Worm (Caenorhabditis elegans) whole organism, L2 larva: ENCODE results near the gene jbts-14.
A peak's percentile ranks its signal among the peaks of the same experiment; 100 is the strongest.

Experiments
- C34F6.9 ChIP-seq: fragments of 150-350 bp; optimal IDR thresholded peaks from 2 replicates; lab custom pipeline; 2014; ENCODE audit warnings: missing biosample characterization, missing genetic modification characterization
- F13H6.1 ChIP-seq: sonication (generic microtip); optimal IDR thresholded peaks from 2 replicates; lab custom pipeline; 2016; ENCODE audit warnings: missing genetic modification characterization, missing compliant biosample characterization
- ZK546.5 ChIP-seq: sonication (generic microtip); optimal IDR thresholded peaks from 2 replicates; lab custom pipeline; 2017; ENCODE audit warnings: missing biosample characterization, missing genetic modification characterization
- alr-1 ChIP-seq: fragments of 150-350 bp; optimal IDR thresholded peaks from 2 replicates; lab custom pipeline; 2014; ENCODE audit warnings: missing biosample characterization, missing genetic modification characterization
- aly-2 ChIP-seq: fragments of 150-350 bp; optimal IDR thresholded peaks from 2 replicates; lab custom pipeline; 2014; ENCODE audit warnings: missing biosample characterization, missing genetic modification characterization
- blmp-1 ChIP-seq: sonication (generic microtip); optimal IDR thresholded peaks from 2 replicates; lab custom pipeline; 2017; ENCODE audit warnings: missing genetic modification characterization, mild to moderate bottlenecking, missing compliant biosample characterization, antibody characterized with exemption, moderate library complexity; ENCODE audit not compliant: insufficient read depth
- ceh-16 ChIP-seq: fragments of 150-350 bp; optimal IDR thresholded peaks from 2 replicates; lab custom pipeline; 2014; ENCODE audit warnings: missing biosample characterization, missing genetic modification characterization
- ceh-82 ChIP-seq: fragments of 150-350 bp; optimal IDR thresholded peaks from 2 replicates; lab custom pipeline; 2014; ENCODE audit warnings: missing biosample characterization, missing genetic modification characterization
- crh-2 ChIP-seq: sonication (generic microtip); optimal IDR thresholded peaks from 2 replicates; lab custom pipeline; 2017; ENCODE audit warnings: missing biosample characterization, missing genetic modification characterization
- dmd-4 ChIP-seq: sonication (generic microtip); optimal IDR thresholded peaks from 2 replicates; lab custom pipeline; 2017; ENCODE audit warnings: missing biosample characterization, missing genetic modification characterization
- fos-1 ChIP-seq: fragments of 150-350 bp; optimal IDR thresholded peaks from 2 replicates; lab custom pipeline; 2014; ENCODE audit warnings: missing biosample characterization, missing genetic modification characterization
- gmeb-1 ChIP-seq: fragments of 150-350 bp; optimal IDR thresholded peaks from 2 replicates; lab custom pipeline; 2014; ENCODE audit warnings: missing biosample characterization, missing genetic modification characterization
- lin-13 ChIP-seq: fragments of 150-350 bp; optimal IDR thresholded peaks from 2 replicates; lab custom pipeline; 2014; ENCODE audit warnings: missing biosample characterization, missing genetic modification reagents, missing genetic modification characterization
- lsy-2 ChIP-seq, 2 experiments: fragments of 150-350 bp in 1 of 2; sonication (generic microtip) in 1 of 2; optimal IDR thresholded peaks; 2 replicates each; lab custom pipeline; 2014 to 2017; ENCODE audit warnings: missing biosample characterization in 2 of 2, missing genetic modification characterization in 2 of 2
- mab-5 ChIP-seq: fragments of 150-350 bp; optimal IDR thresholded peaks from 2 replicates; lab custom pipeline; 2014; ENCODE audit warnings: missing biosample characterization, missing genetic modification characterization
- mdl-1 ChIP-seq, 2 experiments: fragments of 150-350 bp in 1 of 2; sonication (generic microtip) in 1 of 2; optimal IDR thresholded peaks; 2 replicates each; lab custom pipeline; 2017; ENCODE audit warnings: missing biosample characterization in 2 of 2, missing genetic modification characterization in 2 of 2
- nhr-10 ChIP-seq: sonication (generic microtip); optimal IDR thresholded peaks from 2 replicates; lab custom pipeline; 2017; ENCODE audit warnings: missing biosample characterization, missing genetic modification characterization
- nhr-129 ChIP-seq: fragments of 150-350 bp; optimal IDR thresholded peaks from 2 replicates; lab custom pipeline; 2014; ENCODE audit warnings: missing biosample characterization, missing genetic modification characterization
- nhr-21 ChIP-seq: fragments of 150-350 bp; optimal IDR thresholded peaks from 2 replicates; lab custom pipeline; 2014; ENCODE audit warnings: missing biosample characterization, missing genetic modification characterization
- nhr-23 ChIP-seq: fragments of 150-350 bp; optimal IDR thresholded peaks from 2 replicates; lab custom pipeline; 2014; ENCODE audit warnings: missing biosample characterization, missing genetic modification reagents, missing genetic modification characterization
- nhr-237 ChIP-seq: fragments of 150-350 bp; optimal IDR thresholded peaks from 2 replicates; lab custom pipeline; 2014; ENCODE audit warnings: missing biosample characterization, missing genetic modification characterization
- nhr-77 ChIP-seq: fragments of 150-350 bp; optimal IDR thresholded peaks from 2 replicates; lab custom pipeline; 2014; ENCODE audit warnings: missing biosample characterization, missing genetic modification characterization
- peb-1 ChIP-seq: fragments of 150-350 bp; optimal IDR thresholded peaks from 2 replicates; lab custom pipeline; 2014; ENCODE audit warnings: missing biosample characterization, missing genetic modification characterization
- unc-39 ChIP-seq: fragments of 150-350 bp; optimal IDR thresholded peaks from 2 replicates; lab custom pipeline; 2014; ENCODE audit warnings: missing biosample characterization, missing genetic modification characterization
- unc-55 ChIP-seq: fragments of 150-350 bp; sonication (generic microtip); optimal IDR thresholded peaks from 3 replicates; lab custom pipeline; 2014; ENCODE audit warnings: missing biosample characterization, missing genetic modification reagents, missing genetic modification characterization
- unc-62 ChIP-seq: fragments of 150-350 bp; optimal IDR thresholded peaks from 2 replicates; lab custom pipeline; 2014; ENCODE audit warnings: missing biosample characterization, missing genetic modification reagents, missing genetic modification characterization
- zag-1 ChIP-seq: fragments of 150-350 bp; optimal IDR thresholded peaks from 2 replicates; lab custom pipeline; 2014; ENCODE audit warnings: missing biosample characterization, missing genetic modification characterization
- ztf-1 ChIP-seq: fragments of 200-800 bp; sonication (Bioruptor generic); conservative IDR thresholded peaks from 2 replicates; pipeline ENCODE4 v1.3.6; 2022; ENCODE audit warnings: missing genetic modification characterization, missing compliant biosample characterization
- ztf-11 ChIP-seq: sonication (generic microtip); optimal IDR thresholded peaks from 2 replicates; lab custom pipeline; 2017; ENCODE audit warnings: missing biosample characterization, missing genetic modification characterization
- ztf-4 ChIP-seq: fragments of 150-350 bp; optimal IDR thresholded peaks from 2 replicates; lab custom pipeline; 2014; ENCODE audit warnings: missing biosample characterization, missing genetic modification characterization

The jbts-14 gene

DNA sequence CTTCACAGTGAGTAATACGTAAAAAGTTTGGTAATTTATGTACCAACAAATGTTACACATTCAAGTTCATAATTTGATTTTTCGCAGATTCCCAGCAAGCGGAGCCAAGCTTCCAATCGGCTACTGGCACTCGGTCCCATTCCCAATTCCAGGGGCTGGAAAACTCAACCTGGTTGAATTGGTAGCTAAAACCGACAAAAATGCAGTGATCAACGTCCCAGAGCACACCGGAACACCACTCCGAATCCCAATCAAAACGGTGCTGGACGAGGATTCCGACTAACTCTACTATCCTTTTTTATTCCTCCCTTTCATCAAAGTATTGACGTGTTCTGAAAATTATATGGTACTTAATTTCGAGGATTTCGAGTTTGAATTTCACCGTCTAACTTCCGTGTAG, 26.8 kb upstream of the jbts-14 start:
- TF ChIP-seq nhr-237 (no peak), ztf-1 (GFP tag; lab: Robert Waterston, UW) (no peak), unc-39 (tag; lab: Kevin White, UChicago) (no peak), ztf-4 (tag; lab: Kevin White, UChicago) (no peak), lsy-2 (tag; optimal IDR thresholded peaks at IDR 0.05; lab: Kevin White, UChicago) (no peak), gmeb-1 (no peak)

DNA sequence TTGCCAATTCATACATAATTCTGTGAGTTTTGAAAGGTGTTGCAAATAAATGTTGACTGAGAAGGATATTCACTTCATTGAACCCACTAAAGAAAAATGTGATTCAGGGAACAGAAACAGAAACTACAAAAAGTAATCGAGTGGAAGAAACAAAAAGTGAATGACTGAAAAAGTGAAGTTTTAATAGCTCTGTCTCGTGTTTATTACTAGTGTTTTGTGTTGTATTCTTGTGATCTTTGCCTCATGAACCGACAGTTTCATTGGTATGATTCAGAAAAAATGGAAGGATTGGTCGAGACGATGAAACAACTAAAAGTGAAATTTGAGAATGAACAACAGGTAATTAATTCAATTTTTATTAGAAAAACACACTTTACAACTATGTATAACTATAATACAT, 26.2 kb upstream of the jbts-14 start:
- TF ChIP-seq blmp-1 (tag; lab: Kevin White, UChicago) (peak; percentile 15), ZK546.5 (tag; lab: Kevin White, UChicago) (no peak), dmd-4 (no peak)

DNA sequence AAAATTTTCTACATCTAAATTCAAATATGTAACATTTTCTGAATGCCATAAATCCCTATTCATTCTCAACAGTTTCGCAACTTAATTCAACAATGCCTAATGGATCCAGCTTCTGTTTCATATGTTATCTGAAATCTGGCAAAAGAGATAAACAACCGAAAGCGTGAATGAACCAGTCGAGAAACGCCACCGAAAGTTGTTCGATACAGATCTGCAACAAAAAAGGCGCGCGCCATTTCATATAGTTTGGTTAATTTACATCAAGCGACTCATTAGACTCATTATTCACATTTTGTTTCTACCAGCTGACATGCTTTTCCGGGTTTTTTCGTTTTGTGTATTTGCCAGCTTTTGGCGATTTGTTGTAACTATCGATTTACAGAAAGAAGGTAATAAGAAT, 22.5 kb upstream of the jbts-14 start, which contains the start of gene K09E2.1:
TSS of gene K09E2.1 (plus strand) at position 301 of the 400 bp plus-strand sequence.
- no peak for TF ChIP-seq ceh-82 (tag; lab: Kevin White, UChicago)
- no peak for TF ChIP-seq aly-2
- no peak for TF ChIP-seq nhr-10 (tag; lab: Kevin White, UChicago)
- no peak for TF ChIP-seq unc-55 (GFP tag; lab: Kevin White, UChicago)
- TF ChIP-seq C34F6.9, result no peak
- TF ChIP-seq crh-2 (tag; lab: Kevin White, UChicago), result no peak
- no peak for TF ChIP-seq mab-5
- no peak for TF ChIP-seq zag-1
- no peak for TF ChIP-seq peb-1 (tag; lab: Kevin White, UChicago)
- no peak for TF ChIP-seq unc-62 (GFP tag; lab: Kevin White, UChicago)
- no peak for TF ChIP-seq fos-1
- TF ChIP-seq ceh-16 (tag; lab: Kevin White, UChicago), result no peak
- no peak for TF ChIP-seq lin-13 (GFP tag; lab: Kevin White, UChicago)
- TF ChIP-seq ztf-1 (GFP tag; lab: Robert Waterston, UW), result no peak
- TF ChIP-seq nhr-77 (tag; lab: Kevin White, UChicago), result no peak
- TF ChIP-seq alr-1 (tag; lab: Kevin White, UChicago), result no peak
- TF ChIP-seq nhr-237, result no peak
- TF ChIP-seq nhr-21, result no peak

DNA sequence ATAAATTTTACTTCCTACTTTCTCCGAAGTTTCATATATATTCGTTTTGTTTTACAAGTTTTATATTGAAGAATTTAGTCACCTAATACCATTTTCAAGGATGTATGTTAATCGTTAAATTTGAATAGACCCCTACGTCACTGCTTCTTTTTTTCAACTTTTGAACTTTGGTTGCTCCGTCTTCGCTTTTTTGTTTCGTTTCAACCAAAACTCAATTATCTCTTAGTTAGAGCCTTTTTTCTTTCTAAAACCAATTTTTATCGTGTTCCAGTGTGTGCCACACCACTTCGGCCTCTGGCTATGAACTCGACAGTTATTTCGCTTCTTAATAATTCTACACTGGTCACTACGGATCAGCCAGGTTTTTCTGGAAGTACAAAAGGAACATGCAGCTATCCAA, 6.6 kb upstream of the jbts-14 start, which contains the start of gene frpr-8:
TSS of gene frpr-8 (plus strand) at position 301 of the 400 bp plus-strand sequence.
- TF ChIP-seq lsy-2 (tag; optimal IDR thresholded peaks at IDR 0.05; lab: Kevin White, UChicago) (no peak), crh-2 (tag; lab: Kevin White, UChicago) (no peak), nhr-77 (tag; lab: Kevin White, UChicago) (no peak), mdl-1 (tag; optimal IDR thresholded peaks at IDR 0.05; lab: Kevin White, UChicago) (no peak), zag-1 (no peak), blmp-1 (tag; lab: Kevin White, UChicago) (no peak), unc-55 (GFP tag; lab: Kevin White, UChicago) (no peak), nhr-21 (no peak), ztf-4 (tag; lab: Kevin White, UChicago) (no peak), ceh-16 (tag; lab: Kevin White, UChicago) (no peak), ztf-11 (tag; lab: Kevin White, UChicago) (no peak), nhr-237 (no peak), peb-1 (tag; lab: Kevin White, UChicago) (no peak), nhr-23 (tag; lab: Kevin White, UChicago) (no peak), C34F6.9 (no peak), mab-5 (no peak), fos-1 (no peak)
- TF ChIP-seq, all 48 proteins: peak for 0

DNA sequence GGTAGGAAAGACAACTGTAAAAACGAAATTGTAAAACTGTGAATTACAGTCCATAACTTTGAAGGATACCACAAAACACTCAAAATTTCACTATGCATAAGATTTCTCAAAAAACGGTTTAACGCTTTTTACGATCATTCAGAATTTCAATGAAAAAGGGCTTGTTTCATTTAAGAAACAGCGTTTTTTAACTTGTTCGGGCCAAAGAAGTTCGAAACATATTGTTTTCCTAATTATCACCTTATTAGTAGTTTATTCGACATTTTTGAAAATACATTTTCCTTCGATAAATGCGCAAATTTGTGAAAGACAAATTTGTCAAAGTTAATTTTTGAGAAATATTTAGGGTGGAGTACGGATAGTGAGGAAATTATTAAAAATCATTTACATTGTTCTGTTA, 724 bp downstream of the jbts-14 start:
- no peak for TF ChIP-seq alr-1 (tag; lab: Kevin White, UChicago)

DNA sequence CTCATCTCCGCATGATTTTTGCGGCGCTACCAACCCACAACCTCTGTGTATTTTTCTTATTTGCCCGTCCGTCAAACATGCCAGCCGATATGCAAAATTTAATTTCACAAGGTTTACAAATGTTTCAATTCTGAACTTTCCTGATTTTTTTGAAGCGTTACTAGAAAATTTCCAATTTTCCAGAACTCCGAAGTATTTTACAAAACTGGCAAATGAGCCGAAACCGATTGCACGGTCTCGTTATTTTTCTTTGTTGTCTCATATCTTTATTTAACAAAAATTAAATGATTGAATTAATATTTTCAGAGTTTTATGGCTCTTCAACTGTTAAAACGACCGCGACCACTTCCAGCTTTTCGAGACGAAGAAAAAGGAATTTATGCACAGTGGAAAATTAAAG, 3.9 kb downstream of the jbts-14 start, which contains the start of gene F53A9.3:
TSS of gene F53A9.3 (plus strand) at position 301 of the 400 bp plus-strand sequence.
- no peak for TF ChIP-seq ztf-1 (GFP tag; lab: Robert Waterston, UW)
- no peak for TF ChIP-seq nhr-129 (tag; lab: Kevin White, UChicago)
- TF ChIP-seq nhr-10 (tag; lab: Kevin White, UChicago), result no peak
- no peak for TF ChIP-seq F13H6.1 (tag; lab: Kevin White, UChicago)
- TF ChIP-seq gmeb-1, result no peak
- no peak for TF ChIP-seq alr-1 (tag; lab: Kevin White, UChicago)
